Worm (Caenorhabditis elegans): ENCODE data around the gene pmk-3.

ce11 chrIV:8182566-8182965, 43.5 kb downstream of the pmk-3 start:
- TF ChIP-seq ceh-82 (tag; optimal IDR thresholded peaks at IDR 0.05) (no peak), tlp-1 (tag; optimal IDR thresholded peaks at IDR 0.05) (no peak), skn-1 (tag; optimal IDR thresholded peaks at IDR 0.05) (no peak), unc-130 (tag; optimal IDR thresholded peaks at IDR 0.05) (no peak), efl-3 (GFP tag; optimal IDR thresholded peaks at IDR 0.05) (no peak), hlh-4 (tag; optimal IDR thresholded peaks at IDR 0.05) (no peak), ceh-88 (GFP tag; IDR thresholded peaks at IDR 0.05) (no peak), zag-1 (tag; optimal IDR thresholded peaks at IDR 0.05) (no peak), mdl-1 (tag; optimal IDR thresholded peaks at IDR 0.05) (no peak), aha-1 (tag; optimal IDR thresholded peaks at IDR 0.05) (no peak), nhr-28 (tag; optimal IDR thresholded peaks at IDR 0.05) (no peak)

Measured in whole organism, L1 larva.